Worm (Caenorhabditis elegans) whole organism, L4 larva: ENCODE results near the gene nhr-101.

Source experiments
- D1046.2 ChIP-seq: fragments of 200-800 bp; sonication (Bioruptor generic); IDR thresholded peaks from 2 replicates; pipeline ENCODE4 v1.3.6; 2022; ENCODE audit warnings: missing genetic modification characterization, missing compliant biosample characterization
- F10B5.3 ChIP-seq: sonication (generic microtip); optimal IDR thresholded peaks from 2 replicates; lab custom pipeline; 2016; ENCODE audit warnings: mild to moderate bottlenecking, missing genetic modification characterization, missing compliant biosample characterization
- R02D3.7 ChIP-seq: fragments of 150-350 bp; sonication (generic microtip); optimal IDR thresholded peaks from 3 replicates; lab custom pipeline; 2014; ENCODE audit warnings: missing biosample characterization, missing genetic modification characterization
- T20F7.1 ChIP-seq: fragments of 200-800 bp; sonication (Bioruptor generic); optimal IDR thresholded peaks from 2 replicates; lab custom pipeline; 2018; ENCODE audit warnings: mild to moderate bottlenecking, missing genetic modification characterization, missing compliant biosample characterization
- T26A8.4 ChIP-seq: fragments of 200-800 bp; sonication (Bioruptor generic); IDR thresholded peaks from 2 replicates; pipeline ENCODE4 v1.3.6; 2022; ENCODE audit warnings: missing genetic modification characterization, missing compliant biosample characterization
- Y105C5A.15 ChIP-seq: fragments of 200-800 bp; sonication (Bioruptor generic); IDR thresholded peaks from 2 replicates; pipeline ENCODE4 v1.3.6; 2022; ENCODE audit warnings: missing genetic modification characterization, missing compliant biosample characterization
- Y5F2A.4 ChIP-seq: fragments of 200-800 bp; sonication (Bioruptor generic); optimal IDR thresholded peaks from 2 replicates; lab custom pipeline; 2018; ENCODE audit warnings: mild to moderate bottlenecking, missing genetic modification characterization, missing compliant biosample characterization
- ZK337.2 ChIP-seq: fragments of 200-800 bp; sonication (Bioruptor generic); IDR thresholded peaks from 2 replicates; pipeline ENCODE4 v1.3.6; 2022; ENCODE audit warnings: missing genetic modification reagents, missing genetic modification characterization, missing compliant biosample characterization
- aha-1 ChIP-seq: fragments of 150-350 bp; peaks from one replicate; lab custom pipeline; 2014; ENCODE audit warnings: missing biosample characterization, missing genetic modification characterization
- ceh-20 ChIP-seq: fragments of 200-800 bp; sonication (Bioruptor generic); IDR thresholded peaks from 2 replicates; pipeline ENCODE4 v1.3.6; 2022; ENCODE audit warnings: missing genetic modification reagents, missing genetic modification characterization, missing compliant biosample characterization
- ceh-32 ChIP-seq: sonication (generic microtip); optimal IDR thresholded peaks from 2 replicates; lab custom pipeline; 2016; ENCODE audit warnings: mild to moderate bottlenecking, missing genetic modification characterization, missing compliant biosample characterization; ENCODE audit not compliant: poor library complexity
- ceh-82 ChIP-seq: sonication (generic microtip); optimal IDR thresholded peaks from 2 replicates; lab custom pipeline; 2017; ENCODE audit warnings: missing biosample characterization, missing genetic modification characterization
- cey-2 ChIP-seq: sonication (generic microtip); optimal IDR thresholded peaks from 3 replicates; lab custom pipeline; 2017; ENCODE audit warnings: missing genetic modification characterization, mild to moderate bottlenecking, missing compliant biosample characterization, antibody characterized with exemption, borderline replicate concordance; ENCODE audit not compliant: insufficient read depth
- ctbp-1 ChIP-seq: fragments of 200-800 bp; sonication (Bioruptor generic); IDR thresholded peaks from 2 replicates; pipeline ENCODE4 v1.3.6; 2022; ENCODE audit warnings: missing genetic modification reagents, missing genetic modification characterization, missing compliant biosample characterization
- daf-16 ChIP-seq, 3 experiments: sonication (generic microtip); optimal IDR thresholded peaks; 2 replicates each; lab custom pipeline; 2016 to 2017; ENCODE audit warnings: missing genetic modification characterization in 3 of 3, missing genetic modification reagents in 3 of 3, mild to moderate bottlenecking in 2 of 3, missing compliant biosample characterization in 2 of 3, missing biosample characterization in 1 of 3, moderate library complexity in 1 of 3
- daf-19 ChIP-seq: fragments of 200-800 bp; sonication (Bioruptor generic); conservative IDR thresholded peaks from 2 replicates; pipeline ENCODE4 v1.3.6; 2022; ENCODE audit warnings: missing genetic modification characterization, missing compliant biosample characterization
- dmd-8 ChIP-seq: fragments of 200-800 bp; sonication (Bioruptor generic); IDR thresholded peaks from 2 replicates; pipeline ENCODE4 v1.3.6; 2022; ENCODE audit warnings: missing genetic modification characterization, missing compliant biosample characterization
- egl-27 ChIP-seq: sonication (generic microtip); optimal IDR thresholded peaks from 3 replicates; lab custom pipeline; 2017; ENCODE audit warnings: missing biosample characterization, missing genetic modification reagents, missing genetic modification characterization
- fos-1 ChIP-seq: fragments of 150-350 bp; optimal IDR thresholded peaks from 2 replicates; lab custom pipeline; 2014; ENCODE audit warnings: missing biosample characterization, missing genetic modification characterization
- hlh-30 ChIP-seq: sonication (generic microtip); optimal IDR thresholded peaks from 2 replicates; lab custom pipeline; 2017; ENCODE audit warnings: antibody characterized with exemption, mild to moderate bottlenecking, missing genetic modification characterization, missing compliant biosample characterization; ENCODE audit not compliant: insufficient read depth
- hmg-1.1 ChIP-seq: fragments of 200-800 bp; sonication (Bioruptor generic); IDR thresholded peaks from 2 replicates; pipeline ENCODE4 v1.3.6; 2022; ENCODE audit warnings: missing genetic modification reagents, missing genetic modification characterization, missing compliant biosample characterization
- lim-7 ChIP-seq: fragments of 200-800 bp; sonication (Bioruptor generic); IDR thresholded peaks from 2 replicates; pipeline ENCODE4 v1.3.6; 2022; ENCODE audit warnings: missing genetic modification characterization, missing compliant biosample characterization
- lin-1 ChIP-seq: fragments of 200-800 bp; sonication (Bioruptor generic); IDR thresholded peaks from 2 replicates; pipeline ENCODE4 v1.3.6; 2022; ENCODE audit warnings: missing genetic modification reagents, missing genetic modification characterization, missing compliant biosample characterization
- lin-29 ChIP-seq: fragments of 200-800 bp; sonication (Bioruptor generic); IDR thresholded peaks from 2 replicates; pipeline ENCODE4 v1.3.6; 2022; ENCODE audit warnings: missing genetic modification reagents, missing genetic modification characterization, missing compliant biosample characterization
- lin-38 ChIP-seq: fragments of 200-800 bp; sonication (Bioruptor generic); IDR thresholded peaks from 2 replicates; pipeline ENCODE4 v1.3.6; 2022; ENCODE audit warnings: missing genetic modification reagents, missing genetic modification characterization, missing compliant biosample characterization
- madf-9 ChIP-seq: fragments of 200-800 bp; sonication (Bioruptor generic); conservative IDR thresholded peaks from 2 replicates; pipeline ENCODE4 v1.3.6; 2022; ENCODE audit warnings: missing genetic modification reagents, missing genetic modification characterization, missing compliant biosample characterization
- mdt-29 ChIP-seq: fragments of 200-800 bp; sonication (Bioruptor generic); IDR thresholded peaks from 2 replicates; pipeline ENCODE4 v1.3.6; 2022; ENCODE audit warnings: missing genetic modification reagents, missing genetic modification characterization, missing compliant biosample characterization
- nhr-11 ChIP-seq: fragments of 150-350 bp; optimal IDR thresholded peaks from 2 replicates; lab custom pipeline; 2014; ENCODE audit warnings: missing biosample characterization, missing genetic modification characterization
- nhr-111 ChIP-seq: fragments of 200-800 bp; sonication (Bioruptor generic); optimal IDR thresholded peaks from 2 replicates; lab custom pipeline; 2018; ENCODE audit warnings: mild to moderate bottlenecking, missing genetic modification characterization, missing compliant biosample characterization
- nhr-25 ChIP-seq: sonication (generic microtip); optimal IDR thresholded peaks from 2 replicates; lab custom pipeline; 2017; ENCODE audit warnings: missing genetic modification characterization, mild to moderate bottlenecking, missing compliant biosample characterization, antibody characterized with exemption, moderate library complexity, borderline replicate concordance; ENCODE audit not compliant: insufficient read depth
- nhr-28 ChIP-seq: fragments of 150-350 bp; optimal IDR thresholded peaks from 2 replicates; lab custom pipeline; 2014; ENCODE audit warnings: missing biosample characterization, missing genetic modification characterization
- nhr-41 ChIP-seq: fragments of 200-800 bp; sonication (Bioruptor generic); IDR thresholded peaks from 2 replicates; pipeline ENCODE4 v1.3.6; 2022; ENCODE audit warnings: missing genetic modification reagents, missing genetic modification characterization, missing compliant biosample characterization
- nhr-6 ChIP-seq: fragments of 150-350 bp; optimal IDR thresholded peaks from 2 replicates; lab custom pipeline; 2014; ENCODE audit warnings: missing biosample characterization, missing genetic modification characterization
- nhr-76 ChIP-seq: fragments of 150-350 bp; optimal IDR thresholded peaks from 2 replicates; lab custom pipeline; 2014; ENCODE audit warnings: missing biosample characterization, missing genetic modification characterization
- nhr-77 ChIP-seq: fragments of 150-350 bp; optimal IDR thresholded peaks from 2 replicates; lab custom pipeline; 2014; ENCODE audit warnings: missing biosample characterization, missing genetic modification characterization
- php-3 ChIP-seq: fragments of 200-800 bp; sonication (Bioruptor generic); IDR thresholded peaks from 2 replicates; pipeline ENCODE4 v1.3.6; 2022; ENCODE audit warnings: missing genetic modification reagents, missing genetic modification characterization, missing compliant biosample characterization
- pqm-1 ChIP-seq: sonication (generic microtip); optimal IDR thresholded peaks from 2 replicates; lab custom pipeline; 2017; ENCODE audit warnings: missing biosample characterization, missing genetic modification characterization
- rbr-2 ChIP-seq: sonication (generic microtip); optimal IDR thresholded peaks from 2 replicates; lab custom pipeline; 2016; ENCODE audit warnings: missing genotype, missing genetic modification characterization, missing compliant biosample characterization
- saeg-2 ChIP-seq: fragments of 200-800 bp; sonication (Bioruptor generic); IDR thresholded peaks from 2 replicates; pipeline ENCODE4 v1.3.6; 2022; ENCODE audit warnings: missing genetic modification reagents, missing genetic modification characterization, missing compliant biosample characterization
- sdz-12 ChIP-seq: fragments of 200-800 bp; sonication (Bioruptor generic); optimal IDR thresholded peaks from 2 replicates; lab custom pipeline; 2018; ENCODE audit warnings: mild to moderate bottlenecking, missing genetic modification characterization, missing compliant biosample characterization
- snpc-1.2 ChIP-seq: fragments of 200-800 bp; sonication (Bioruptor generic); IDR thresholded peaks from 2 replicates; pipeline ENCODE4 v1.3.6; 2022; ENCODE audit warnings: missing genetic modification reagents, missing genetic modification characterization, missing compliant biosample characterization
- snpc-4 ChIP-seq: fragments of 150-350 bp; optimal IDR thresholded peaks from 2 replicates; lab custom pipeline; 2014; ENCODE audit warnings: missing biosample characterization, missing genetic modification characterization
- tra-1 ChIP-seq: fragments of 200-800 bp; sonication (Bioruptor generic); IDR thresholded peaks from 2 replicates; pipeline ENCODE4 v1.3.6; 2022; ENCODE audit warnings: missing genetic modification reagents, missing genetic modification characterization, missing compliant biosample characterization
- unc-39 ChIP-seq: sonication (generic microtip); optimal IDR thresholded peaks from 2 replicates; lab custom pipeline; 2017; ENCODE audit warnings: missing biosample characterization, missing genetic modification characterization
- unc-62 ChIP-seq, 3 experiments: fragments of 150-350 bp in 1 of 3; sonication (generic microtip); optimal IDR thresholded peaks in 2 of 3; peaks in 1 of 3; 1 replicate in 1 of 3; 2 replicates in 2 of 3; lab custom pipeline; 2014 to 2017; ENCODE audit warnings: missing biosample characterization in 3 of 3, missing genetic modification characterization in 3 of 3, missing genetic modification reagents in 3 of 3, missing genotype in 1 of 3
- zfp-3 ChIP-seq: fragments of 200-800 bp; sonication (Bioruptor generic); conservative IDR thresholded peaks from 2 replicates; pipeline ENCODE4 v1.3.6; 2022; ENCODE audit warnings: missing genetic modification reagents, missing genetic modification characterization, missing compliant biosample characterization
- zip-2 ChIP-seq: fragments of 150-350 bp; optimal IDR thresholded peaks from 2 replicates; lab custom pipeline; 2014; ENCODE audit warnings: missing biosample characterization, missing genetic modification characterization
- ztf-7 ChIP-seq: fragments of 150-350 bp; optimal IDR thresholded peaks from 2 replicates; lab custom pipeline; 2014; ENCODE audit warnings: missing biosample characterization, missing genetic modification characterization

The nhr-101 gene

ce11 chrV:11572803-11573490 is 2.7 kb downstream of the nhr-101 start, which contains the start of the genes H12C20.7 and nhr-68 (continued):
- TF ChIP-seq ztf-7 (tag; lab: Kevin White, UChicago): peak; percentile 72
- TF ChIP-seq Y105C5A.15 (GFP tag; lab: Robert Waterston, UW): no peak
- peak; percentile 44; the same call in 1 of the 2 replicates for TF ChIP-seq D1046.2 (GFP tag; lab: Robert Waterston, UW)
- TF ChIP-seq daf-16 (GFP tag; optimal IDR thresholded peaks at IDR 0.05; lab: Kevin White, UChicago): peak; percentile 95
- peak; percentile 100 for TF ChIP-seq daf-16 (tag; optimal IDR thresholded peaks at IDR 0.05; lab: Kevin White, UChicago)
- TF ChIP-seq lim-7: no peak
- TF ChIP-seq nhr-25 (tag; lab: Kevin White, UChicago): peak; percentile 55
- TF ChIP-seq egl-27: no peak
- TF ChIP-seq sdz-12: no peak
- no peak for TF ChIP-seq ZK337.2 (GFP tag; lab: Robert Waterston, UW)
- TF ChIP-seq lin-29 (GFP tag; lab: Robert Waterston, UW): peak; percentile 66; the same call in 1 of the 2 replicates
- TF ChIP-seq T26A8.4 (GFP tag; lab: Robert Waterston, UW): peak; percentile 89
- TF ChIP-seq snpc-4 (tag; lab: Kevin White, UChicago): no peak
- peak; percentile 96 for TF ChIP-seq lin-1
- TF ChIP-seq aha-1 (tag; lab: Kevin White, UChicago): peak; percentile 99
- TF ChIP-seq unc-62 (GFP tag; optimal IDR thresholded peaks at IDR 0.05 in 1 of 2; lab: Kevin White, UChicago): peak in 1 of 2 experiments; percentile 99
- no peak for TF ChIP-seq unc-62 (tag; optimal IDR thresholded peaks at IDR 0.05; lab: Kevin White, UChicago)
- peak; percentile 55 for TF ChIP-seq zip-2 (tag; lab: Kevin White, UChicago)
- peak; percentile 90 for TF ChIP-seq mdt-29 (GFP tag; lab: Robert Waterston, UW)
- TF ChIP-seq dmd-8 (GFP tag; lab: Robert Waterston, UW): 0 out of 2 replicates have a peak, but pooled peaks have one; percentile 26
- TF ChIP-seq ceh-20: peak; percentile 94
- peak; percentile 59 for TF ChIP-seq pqm-1 (tag; lab: Kevin White, UChicago)
- TF ChIP-seq saeg-2 (GFP tag; lab: Robert Waterston, UW): peak; percentile 96
- peak; percentile 70 for TF ChIP-seq ctbp-1 (GFP tag; lab: Robert Waterston, UW)
- peak; percentile 96 for TF ChIP-seq cey-2 (tag; lab: Kevin White, UChicago)
- TF ChIP-seq ceh-82: no peak
- TF ChIP-seq nhr-6 (tag; lab: Kevin White, UChicago): peak; percentile 48
- TF ChIP-seq hmg-1.1 (GFP tag; lab: Robert Waterston, UW): no peak
- TF ChIP-seq T20F7.1 (GFP tag; lab: Kevin White, UChicago): peak; percentile 84
- TF ChIP-seq ceh-32 (tag; lab: Kevin White, UChicago): no peak
- peak; percentile 62 for TF ChIP-seq lin-38 (GFP tag; lab: Robert Waterston, UW)
- TF ChIP-seq madf-9 (GFP tag; lab: Robert Waterston, UW): peak; percentile 56; the same call in 1 of the 2 replicates
- peak; percentile 50 for TF ChIP-seq nhr-11 (tag; lab: Kevin White, UChicago)
- TF ChIP-seq nhr-41 (GFP tag; lab: Robert Waterston, UW): peak; percentile 86
- no peak for TF ChIP-seq F10B5.3 (tag; lab: Kevin White, UChicago)
- no peak for TF ChIP-seq Y5F2A.4 (GFP tag; lab: Kevin White, UChicago)
- TF ChIP-seq zfp-3: peak; percentile 86
- peak; percentile 98 for TF ChIP-seq tra-1 (GFP tag; lab: Robert Waterston, UW)
- no peak for TF ChIP-seq nhr-111
- peak; percentile 97 for TF ChIP-seq php-3 (GFP tag; lab: Robert Waterston, UW)
- no peak for TF ChIP-seq R02D3.7 (tag; lab: Kevin White, UChicago)
- peak; percentile 96 for TF ChIP-seq hlh-30 (tag; lab: Kevin White, UChicago)
- no peak for TF ChIP-seq unc-39
- TF ChIP-seq snpc-1.2 (GFP tag; lab: Robert Waterston, UW): no peak
- TF ChIP-seq rbr-2 (tag; lab: Kevin White, UChicago): peak; percentile 38
- TF ChIP-seq fos-1 (tag; lab: Kevin White, UChicago): peak; percentile 21
- TF ChIP-seq nhr-77 (tag; lab: Kevin White, UChicago): peak; percentile 88
- TF ChIP-seq nhr-28 (tag; lab: Kevin White, UChicago): peak; percentile 97
- TF ChIP-seq daf-19 (GFP tag; lab: Robert Waterston, UW): 0 out of 2 replicates have a peak, but pooled peaks have one; percentile 40
- peak; percentile 42 for TF ChIP-seq nhr-76
